Fruit fly (Drosophila melanogaster) whole organism, prepupa: ENCODE measurements around the gene ATPsynB.
A peak's percentile ranks its signal among the peaks of the same experiment; 100 is the strongest.

Experiments used
- Blimp-1 ChIP-seq: fragments of 200-800 bp; sonication (Bioruptor generic); optimal IDR thresholded peaks from 3 replicates; lab custom pipeline; 2017; ENCODE audit warnings: missing biosample characterization, missing genetic modification characterization, mild to moderate bottlenecking, moderate library complexity, missing genetic modification reagents
- CG10631 ChIP-seq: fragments of 200-800 bp; sonication (Bioruptor generic); optimal IDR thresholded peaks from 2 replicates; lab custom pipeline; 2016; ENCODE audit warnings: missing biosample characterization, missing genetic modification characterization
- CG10669 ChIP-seq: fragments of 200-800 bp; sonication (Bioruptor generic); optimal IDR thresholded peaks from 3 replicates; lab custom pipeline; 2018; ENCODE audit warnings: missing biosample characterization, mild to moderate bottlenecking, missing genetic modification characterization, moderate library complexity
- CG11294 ChIP-seq: fragments of 200-800 bp; sonication (Bioruptor generic); IDR thresholded peaks from 2 replicates; pipeline ENCODE4 v1.3.6; 2022; ENCODE audit warnings: missing biosample characterization, missing genetic modification characterization
- CG11762 ChIP-seq: fragments of 200-800 bp; sonication (Bioruptor generic); optimal IDR thresholded peaks from 3 replicates; lab custom pipeline; 2016; ENCODE audit warnings: missing biosample characterization, missing genetic modification characterization; ENCODE audit not compliant: insufficient read depth
- CG11902 ChIP-seq: fragments of 200-800 bp; sonication (Bioruptor generic); optimal IDR thresholded peaks from 3 replicates; lab custom pipeline; 2016; ENCODE audit warnings: missing biosample characterization, missing genetic modification characterization
- CG1621 ChIP-seq: fragments of 200-800 bp; sonication (Bioruptor generic); optimal IDR thresholded peaks from 3 replicates; lab custom pipeline; 2018; ENCODE audit warnings: missing biosample characterization, mild to moderate bottlenecking, missing genetic modification characterization
- CG16779 ChIP-seq: fragments of 200-800 bp; sonication (Bioruptor generic); optimal IDR thresholded peaks from 3 replicates; lab custom pipeline; 2017; ENCODE audit warnings: missing biosample characterization, mild to moderate bottlenecking, missing genetic modification characterization
- CG31627 ChIP-seq: fragments of 200-800 bp; sonication (Bioruptor generic); optimal IDR thresholded peaks from 3 replicates; lab custom pipeline; 2016; ENCODE audit warnings: missing biosample characterization, missing genetic modification characterization
- CG32006 ChIP-seq: fragments of 200-800 bp; sonication (Bioruptor generic); optimal IDR thresholded peaks from 3 replicates; lab custom pipeline; 2017; ENCODE audit warnings: missing biosample characterization, mild to moderate bottlenecking, missing genetic modification characterization
- CG34406 ChIP-seq: fragments of 200-800 bp; sonication (Bioruptor generic); optimal IDR thresholded peaks from 3 replicates; lab custom pipeline; 2016; ENCODE audit warnings: missing biosample characterization, missing genetic modification characterization
- CG3919 ChIP-seq: fragments of 200-800 bp; sonication (Bioruptor generic); optimal IDR thresholded peaks from 3 replicates; lab custom pipeline; 2016; ENCODE audit warnings: missing biosample characterization, missing genetic modification characterization
- CG6163 ChIP-seq: fragments of 200-800 bp; sonication (Bioruptor generic); IDR thresholded peaks from 3 replicates; pipeline ENCODE4 v1.3.6; 2022; ENCODE audit warnings: missing biosample characterization, missing genetic modification characterization
- CG6276 ChIP-seq: fragments of 200-800 bp; sonication (Bioruptor generic); optimal IDR thresholded peaks from 2 replicates; lab custom pipeline; 2017; ENCODE audit warnings: missing biosample characterization, mild to moderate bottlenecking, missing genetic modification characterization
- CG6808 ChIP-seq: fragments of 200-800 bp; sonication (Bioruptor generic); optimal IDR thresholded peaks from 3 replicates; lab custom pipeline; 2017; ENCODE audit warnings: missing biosample characterization, missing genetic modification characterization, mild to moderate bottlenecking, moderate library complexity, missing genetic modification reagents
- CG6854 ChIP-seq: fragments of 200-800 bp; sonication (Bioruptor generic); optimal IDR thresholded peaks from 2 replicates; lab custom pipeline; 2017; ENCODE audit warnings: missing biosample characterization, mild to moderate bottlenecking, missing genetic modification characterization
- CG7368 ChIP-seq: fragments of 200-800 bp; sonication (Bioruptor generic); optimal IDR thresholded peaks from 3 replicates; lab custom pipeline; 2016; ENCODE audit warnings: missing biosample characterization, missing genetic modification characterization
- CG8119 ChIP-seq: fragments of 200-800 bp; sonication (Bioruptor generic); IDR thresholded peaks from 3 replicates; pipeline ENCODE4 v1.3.6; 2022; ENCODE audit warnings: missing biosample characterization, missing genetic modification characterization
- CG8319 ChIP-seq: fragments of 200-800 bp; sonication (Bioruptor generic); optimal IDR thresholded peaks from 3 replicates; lab custom pipeline; 2016; ENCODE audit warnings: missing biosample characterization, missing genetic modification characterization
- Eip75B ChIP-seq: fragments of 200-800 bp; sonication (Bioruptor generic); optimal IDR thresholded peaks from 3 replicates; lab custom pipeline; 2016; ENCODE audit warnings: missing biosample characterization, missing genetic modification characterization
- Eip78C ChIP-seq: fragments of 200-800 bp; sonication (Bioruptor generic); peaks from one replicate; lab custom pipeline; 2016; ENCODE audit warnings: missing biosample characterization, missing genetic modification characterization
- Eip93F ChIP-seq: fragments of 200-800 bp; sonication (Bioruptor generic); optimal IDR thresholded peaks from 2 replicates; lab custom pipeline; 2016; ENCODE audit warnings: missing biosample characterization, mild to moderate bottlenecking, missing genetic modification characterization
- Ets21C ChIP-seq: fragments of 200-800 bp; sonication (Bioruptor generic); optimal IDR thresholded peaks from 3 replicates; lab custom pipeline; 2016; ENCODE audit warnings: missing biosample characterization, missing genetic modification characterization
- Ets96B ChIP-seq: fragments of 200-800 bp; optimal IDR thresholded peaks from 2 replicates; lab custom pipeline; 2019; ENCODE audit warnings: missing biosample characterization, mild to moderate bottlenecking, missing genetic modification characterization, moderate library complexity
- Gug ChIP-seq: fragments of 200-800 bp; sonication (Bioruptor generic); IDR thresholded peaks from 2 replicates; pipeline ENCODE4 v1.3.6; 2022; ENCODE audit warnings: missing biosample characterization, missing genetic modification characterization
- Hr38 ChIP-seq: sonication (Bioruptor generic); optimal IDR thresholded peaks from 2 replicates; lab custom pipeline; 2016; ENCODE audit warnings: missing biosample characterization, missing genetic modification characterization
- Hr39 ChIP-seq: fragments of 200-800 bp; sonication (Bioruptor generic); optimal IDR thresholded peaks from 2 replicates; lab custom pipeline; 2016; ENCODE audit warnings: missing biosample characterization, missing genetic modification characterization
- Lpt ChIP-seq: fragments of 200-800 bp; sonication (Bioruptor generic); optimal IDR thresholded peaks from 3 replicates; lab custom pipeline; 2016; ENCODE audit warnings: missing biosample characterization, missing genetic modification characterization
- Met ChIP-seq: fragments of 200-800 bp; sonication (Bioruptor generic); optimal IDR thresholded peaks from 3 replicates; lab custom pipeline; 2016; ENCODE audit warnings: missing biosample characterization, missing genetic modification characterization
- Smox ChIP-seq: fragments of 200-800 bp; sonication (Bioruptor generic); optimal IDR thresholded peaks from 3 replicates; lab custom pipeline; 2016; ENCODE audit warnings: missing biosample characterization, missing genetic modification characterization
- Sox102F ChIP-seq: fragments of 200-800 bp; sonication (Bioruptor generic); optimal IDR thresholded peaks from 2 replicates; lab custom pipeline; 2016; ENCODE audit warnings: missing biosample characterization, mild to moderate bottlenecking, missing genetic modification characterization
- Sox15 ChIP-seq: fragments of 200-800 bp; sonication (Bioruptor generic); optimal IDR thresholded peaks from 3 replicates; lab custom pipeline; 2016; ENCODE audit warnings: missing biosample characterization, missing genetic modification characterization
- acj6 ChIP-seq: fragments of 200-800 bp; sonication (Bioruptor generic); optimal IDR thresholded peaks from 3 replicates; lab custom pipeline; 2016; ENCODE audit warnings: missing biosample characterization, missing genetic modification characterization
- cyc ChIP-seq: fragments of 200-800 bp; sonication (Bioruptor generic); optimal IDR thresholded peaks from 3 replicates; lab custom pipeline; 2016; ENCODE audit warnings: missing biosample characterization, missing genetic modification characterization
- dsx ChIP-seq: fragments of 200-800 bp; optimal IDR thresholded peaks from 3 replicates; lab custom pipeline; 2019; ENCODE audit warnings: missing biosample characterization, mild to moderate bottlenecking, missing genetic modification characterization, moderate library complexity; ENCODE audit not compliant: poor library complexity, severe bottlenecking
- esn ChIP-seq: fragments of 200-800 bp; sonication (Bioruptor generic); optimal IDR thresholded peaks from 2 replicates; lab custom pipeline; 2016; ENCODE audit warnings: missing biosample characterization, mild to moderate bottlenecking, missing genetic modification characterization, moderate library complexity
- fd59A ChIP-seq: fragments of 200-800 bp; sonication (Bioruptor generic); optimal IDR thresholded peaks from 2 replicates; lab custom pipeline; 2017; ENCODE audit warnings: missing biosample characterization, mild to moderate bottlenecking, missing genetic modification characterization, missing genetic modification reagents
- fd85E ChIP-seq: fragments of 200-800 bp; sonication (Bioruptor generic); optimal IDR thresholded peaks from 3 replicates; lab custom pipeline; 2016; ENCODE audit warnings: missing biosample characterization, missing genetic modification characterization
- fkh ChIP-seq: fragments of 200-800 bp; sonication (Bioruptor generic); optimal IDR thresholded peaks from 3 replicates; lab custom pipeline; 2017; ENCODE audit warnings: missing biosample characterization, mild to moderate bottlenecking, missing genetic modification characterization, moderate library complexity
- lz ChIP-seq: fragments of 200-800 bp; sonication (Bioruptor generic); optimal IDR thresholded peaks from 3 replicates; lab custom pipeline; 2016; ENCODE audit warnings: missing biosample characterization, missing genetic modification characterization
- net ChIP-seq: fragments of 200-800 bp; sonication (Bioruptor generic); optimal IDR thresholded peaks from 3 replicates; lab custom pipeline; 2016; ENCODE audit warnings: missing biosample characterization, missing genetic modification characterization
- pdm3 ChIP-seq: fragments of 200-800 bp; sonication (Bioruptor generic); optimal IDR thresholded peaks from 3 replicates; lab custom pipeline; 2016; ENCODE audit warnings: missing biosample characterization, missing genetic modification characterization
- spab ChIP-seq: fragments of 200-800 bp; sonication (Bioruptor generic); optimal IDR thresholded peaks from 2 replicates; lab custom pipeline; 2017; ENCODE audit warnings: missing biosample characterization, mild to moderate bottlenecking, missing genetic modification characterization, missing genetic modification reagents
- ss ChIP-seq, 2 experiments: fragments of 200-800 bp; sonication (Bioruptor generic); optimal IDR thresholded peaks; 2 replicates in 1 of 2; 3 replicates in 1 of 2; lab custom pipeline; 2017 to 2018; ENCODE audit warnings: mild to moderate bottlenecking in 2 of 2, missing biosample characterization in 2 of 2, missing genetic modification characterization in 2 of 2, moderate library complexity in 1 of 2
- svp ChIP-seq: fragments of 200-800 bp; sonication (Bioruptor generic); peaks from one replicate; lab custom pipeline; 2016; ENCODE audit warnings: missing biosample characterization, missing genetic modification characterization
- topi ChIP-seq: fragments of 200-800 bp; sonication (Bioruptor generic); optimal IDR thresholded peaks from 3 replicates; lab custom pipeline; 2016; ENCODE audit warnings: missing biosample characterization, missing genetic modification characterization
- vri ChIP-seq: fragments of 200-800 bp; sonication (Bioruptor generic); optimal IDR thresholded peaks from 3 replicates; lab custom pipeline; 2016; ENCODE audit warnings: missing biosample characterization, mild to moderate bottlenecking, missing genetic modification characterization

ATPsynB gene

DNA sequence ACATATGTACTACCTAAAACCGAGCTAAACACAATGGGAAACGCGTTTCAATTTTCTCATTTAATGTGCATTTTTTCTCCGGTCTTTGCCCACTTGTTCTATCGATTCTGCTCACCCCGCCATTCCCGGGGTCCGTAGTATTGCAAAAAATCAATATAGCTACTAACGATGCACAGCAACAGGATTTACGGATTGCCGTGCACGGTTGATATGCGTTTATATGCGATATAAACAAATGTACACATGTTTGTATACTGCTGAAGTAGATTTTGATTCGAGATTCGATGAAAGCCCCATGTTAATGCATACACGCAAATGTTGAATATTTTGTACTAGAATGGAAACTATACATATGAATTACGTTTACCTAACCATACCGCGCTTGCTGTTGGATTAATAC lies 12.7 kb upstream of the ATPsynB start:
- no peak for TF ChIP-seq CG8319 (GFP tag; lab: Kevin White, UChicago)
- TF ChIP-seq CG16779 (tag; lab: Kevin White, UChicago): peak; percentile 14

- TF ChIP-seq CG11294 (no peak), CG10669 (GFP tag; lab: Kevin White, UChicago) (no peak), CG1621 (no peak), CG32006 (GFP tag; lab: Kevin White, UChicago) (no peak), pdm3 (GFP tag; lab: Kevin White, UChicago) (no peak), CG31627 (GFP tag; lab: Kevin White, UChicago) (no peak), CG8319 (GFP tag; lab: Kevin White, UChicago) (no peak), CG34406 (GFP tag; lab: Kevin White, UChicago) (no peak), topi (no peak), CG6276 (GFP tag; lab: Kevin White, UChicago) (no peak), Eip93F (no peak), CG6808 (GFP tag; lab: Kevin White, UChicago) (no peak), fkh (no peak), Eip78C (GFP tag; lab: Kevin White, UChicago) (no peak)
Observed at dm6 chr3L:9717839-9718238, 12.0 kb upstream of the ATPsynB start.

- TF ChIP-seq fd59A (GFP tag; lab: Kevin White, UChicago): no peak
- TF ChIP-seq dsx: peak; percentile 61
- TF ChIP-seq Sox102F (GFP tag; lab: Kevin White, UChicago): no peak
- TF ChIP-seq Eip75B (GFP tag; lab: Kevin White, UChicago): no peak
- no peak for TF ChIP-seq CG8319 (GFP tag; lab: Kevin White, UChicago)
- no peak for TF ChIP-seq pdm3 (GFP tag; lab: Kevin White, UChicago)
- TF ChIP-seq Ets96B: peak; percentile 69
- TF ChIP-seq topi: no peak
- peak; percentile 44 for TF ChIP-seq Sox15 (GFP tag; lab: Kevin White, UChicago)
- no peak for TF ChIP-seq Lpt
- peak; percentile 41 for TF ChIP-seq CG11902 (GFP tag; lab: Kevin White, UChicago)
- TF ChIP-seq CG7368: no peak
- peak; percentile 50 for TF ChIP-seq CG34406 (GFP tag; lab: Kevin White, UChicago)
- TF ChIP-seq svp (GFP tag; lab: Kevin White, UChicago): no peak
- TF ChIP-seq Hr38 (GFP tag; lab: Kevin White, UChicago): no peak
- TF ChIP-seq Smox: no peak
- TF ChIP-seq CG11294: peak; percentile 36; the same call in 1 of the 2 replicates
- peak; percentile 37 for TF ChIP-seq Hr39 (GFP tag; lab: Kevin White, UChicago)
- peak; percentile 24; the same call in 1 of the 2 replicates for TF ChIP-seq Gug (GFP tag; lab: Robert Waterston, UW)
- peak; percentile 38 for TF ChIP-seq lz (GFP tag; lab: Kevin White, UChicago)
- no peak for TF ChIP-seq Blimp-1 (GFP tag; lab: Kevin White, UChicago)
- TF ChIP-seq CG6854 (GFP tag; lab: Kevin White, UChicago): peak; percentile 5
- no peak for TF ChIP-seq Ets21C (GFP tag; lab: Kevin White, UChicago)
- TF ChIP-seq CG10669 (GFP tag; lab: Kevin White, UChicago): no peak
- TF ChIP-seq Met (GFP tag; lab: Kevin White, UChicago): no peak
- no peak for TF ChIP-seq CG3919 (GFP tag; lab: Kevin White, UChicago)
- peak; percentile 30 for TF ChIP-seq CG31627 (GFP tag; lab: Kevin White, UChicago)
- TF ChIP-seq CG8119 (GFP tag; lab: Robert Waterston, UW): no peak; the same call in 2 of the 3 replicates
- no peak for TF ChIP-seq CG1621
- no peak for TF ChIP-seq vri
- peak; percentile 37 for TF ChIP-seq CG11762 (GFP tag; lab: Kevin White, UChicago)
- no peak for TF ChIP-seq Eip78C (GFP tag; lab: Kevin White, UChicago)
- peak; percentile 60 for TF ChIP-seq esn (GFP tag; lab: Kevin White, UChicago)
- TF ChIP-seq CG16779 (tag; lab: Kevin White, UChicago): no peak
- no peak for TF ChIP-seq net (GFP tag; lab: Kevin White, UChicago)
- 0 out of 3 replicates have a peak, but pooled peaks have one; percentile 29 for TF ChIP-seq CG6163 (GFP tag; lab: Robert Waterston, UW)
- TF ChIP-seq CG6808 (GFP tag; lab: Kevin White, UChicago): no peak
- TF ChIP-seq acj6: peak; percentile 55
- no peak for TF ChIP-seq ss (GFP tag; optimal IDR thresholded peaks at IDR 0.05; lab: Kevin White, UChicago)
- no peak for TF ChIP-seq spab (GFP tag; lab: Kevin White, UChicago)
- peak; percentile 54 for TF ChIP-seq cyc (GFP tag; lab: Kevin White, UChicago)
- no peak for TF ChIP-seq CG10631 (GFP tag; lab: Kevin White, UChicago)
- no peak for TF ChIP-seq fd85E (GFP tag; lab: Kevin White, UChicago)
Observed at dm6 chr3L:9718929-9719328, 10.9 kb upstream of the ATPsynB start, which contains the start of the genes CG18178 and CG14174. TSS of gene CG18178 (minus strand) at chr3L:9719144. TSS of gene CG14174 (plus strand) at chr3L:9719328.
